Fruit fly (Drosophila melanogaster) whole organism, embryonic: ENCODE data around the gene Muc68Ca.

Experiments
- Ada2b ChIP-seq: fragments of 200-800 bp; sonication (Bioruptor generic); IDR thresholded peaks from 2 replicates; pipeline ENCODE4 v1.3.6; 2022; ENCODE audit warnings: missing biosample characterization, missing genetic modification characterization
- CG10209 ChIP-seq: fragments of 200-800 bp; sonication (Bioruptor generic); optimal IDR thresholded peaks from 3 replicates; lab custom pipeline; 2017; ENCODE audit warnings: missing biosample characterization, mild to moderate bottlenecking, missing genetic modification characterization, missing genetic modification reagents
- CG11093 ChIP-seq: fragments of 200-800 bp; sonication (Bioruptor generic); IDR thresholded peaks from 3 replicates; pipeline ENCODE4 v1.3.6; 2022; ENCODE audit warnings: missing biosample characterization, missing genetic modification characterization
- CG12071 ChIP-seq: fragments of 200-800 bp; sonication (Bioruptor generic); optimal IDR thresholded peaks from 3 replicates; lab custom pipeline; 2018; ENCODE audit warnings: missing biosample characterization, mild to moderate bottlenecking, missing genetic modification characterization
- CG1233 ChIP-seq: fragments of 200-800 bp; sonication (Bioruptor generic); optimal IDR thresholded peaks from 4 replicates; lab custom pipeline; 2018; ENCODE audit warnings: missing biosample characterization, mild to moderate bottlenecking, missing genetic modification characterization
- CG14860 ChIP-seq: fragments of 200-800 bp; sonication (Bioruptor generic); IDR thresholded peaks from 3 replicates; pipeline ENCODE4 v1.3.6; 2022; ENCODE audit warnings: missing biosample characterization, missing genetic modification characterization; ENCODE audit not compliant: partially characterized antibody
- CG1602 ChIP-seq: fragments of 200-800 bp; sonication (Bioruptor generic); optimal IDR thresholded peaks from 3 replicates; lab custom pipeline; 2016; ENCODE audit warnings: missing biosample characterization, missing genetic modification characterization
- CG17359 ChIP-seq: fragments of 200-800 bp; sonication (Bioruptor generic); optimal IDR thresholded peaks from 3 replicates; lab custom pipeline; 2018; ENCODE audit warnings: missing biosample characterization, mild to moderate bottlenecking, missing genetic modification characterization, moderate library complexity
- CG18599 ChIP-seq: fragments of 200-800 bp; sonication (Bioruptor generic); optimal IDR thresholded peaks from 3 replicates; lab custom pipeline; 2017; ENCODE audit warnings: missing biosample characterization, missing genetic modification characterization, mild to moderate bottlenecking, moderate library complexity, missing genetic modification reagents
- CG30403 ChIP-seq: fragments of 200-800 bp; sonication (Bioruptor generic); optimal IDR thresholded peaks from 3 replicates; lab custom pipeline; 2016; ENCODE audit warnings: missing biosample characterization, missing genetic modification characterization
- CG31365 ChIP-seq: fragments of 200-800 bp; sonication (Bioruptor generic); optimal IDR thresholded peaks from 2 replicates; lab custom pipeline; 2018; ENCODE audit warnings: missing biosample characterization, mild to moderate bottlenecking, missing genetic modification characterization
- CG33213 ChIP-seq: fragments of 200-800 bp; sonication (Bioruptor generic); optimal IDR thresholded peaks from 3 replicates; lab custom pipeline; 2016; ENCODE audit warnings: missing biosample characterization, missing genetic modification characterization
- CG34422 ChIP-seq: fragments of 200-800 bp; sonication (Bioruptor generic); IDR thresholded peaks from 3 replicates; pipeline ENCODE4 v1.3.6; 2022; ENCODE audit warnings: missing biosample characterization, missing genetic modification characterization
- CG4854 ChIP-seq: fragments of 200-800 bp; sonication (Bioruptor generic); optimal IDR thresholded peaks from 2 replicates; lab custom pipeline; 2016; ENCODE audit warnings: missing biosample characterization, missing genetic modification characterization, inconsistent platforms
- CG6254 ChIP-seq: fragments of 200-800 bp; sonication (Bioruptor generic); optimal IDR thresholded peaks from 3 replicates; lab custom pipeline; 2017; ENCODE audit warnings: mild to moderate bottlenecking, missing biosample characterization, missing genetic modification reagents, missing genetic modification characterization
- CG8290 ChIP-seq, 3 experiments: fragments of 200-800 bp; sonication (Bioruptor generic); optimal IDR thresholded peaks; 2 replicates each; lab custom pipeline; 2016 to 2019; ENCODE audit warnings: missing biosample characterization in 3 of 3, missing genetic modification characterization in 3 of 3, mild to moderate bottlenecking in 2 of 3, moderate library complexity in 1 of 3
- CG9797 ChIP-seq: fragments of 200-800 bp; sonication (Bioruptor generic); optimal IDR thresholded peaks from 3 replicates; lab custom pipeline; 2018; ENCODE audit warnings: missing biosample characterization, mild to moderate bottlenecking, missing genetic modification characterization
- CTCF ChIP-seq: fragments of 200-800 bp; sonication (Bioruptor generic); optimal IDR thresholded peaks from 2 replicates; lab custom pipeline; 2017; ENCODE audit warnings: missing biosample characterization, mild to moderate bottlenecking, missing genetic modification characterization, moderate library complexity
- D19B ChIP-seq: fragments of 200-800 bp; sonication (Bioruptor generic); optimal IDR thresholded peaks from 2 replicates; lab custom pipeline; 2017; ENCODE audit warnings: missing biosample characterization, mild to moderate bottlenecking, missing genetic modification characterization
- Eip74EF ChIP-seq, 2 experiments: fragments of 200-800 bp in 1 of 2; fragments of >200 bp in 1 of 2; sonication (Bioruptor generic) in 1 of 2; optimal IDR thresholded peaks; 2 replicates each; lab custom pipeline; 2017 to 2019; ENCODE audit warnings: missing biosample characterization in 2 of 2, missing genetic modification characterization in 2 of 2, mild to moderate bottlenecking in 1 of 2, moderate library complexity in 1 of 2
- Ets65A ChIP-seq: fragments of 200-800 bp; sonication (Bioruptor generic); peaks from one replicate; lab custom pipeline; 2016; ENCODE audit warnings: missing biosample characterization, missing genetic modification characterization
- Fer3 ChIP-seq: fragments of 200-800 bp; sonication (Bioruptor generic); optimal IDR thresholded peaks from 2 replicates; lab custom pipeline; 2018; ENCODE audit warnings: missing biosample characterization, mild to moderate bottlenecking, missing genetic modification characterization, moderate library complexity
- HLHmδ ChIP-seq: fragments of 200-800 bp; sonication (Bioruptor generic); optimal IDR thresholded peaks from 2 replicates; lab custom pipeline; 2018; ENCODE audit warnings: missing biosample characterization, mild to moderate bottlenecking, missing genetic modification characterization, moderate library complexity
- Hmx ChIP-seq: fragments of 200-800 bp; sonication (Bioruptor generic); optimal IDR thresholded peaks from 2 replicates; lab custom pipeline; 2016; ENCODE audit warnings: missing biosample characterization, missing genetic modification characterization
- Jarid2 ChIP-seq: fragments of 200-800 bp; sonication (Bioruptor generic); optimal IDR thresholded peaks from 3 replicates; lab custom pipeline; 2017; ENCODE audit warnings: mild to moderate bottlenecking, missing biosample characterization, missing genetic modification reagents, missing genetic modification characterization
- MTF-1 ChIP-seq: fragments of 200-800 bp; sonication (Bioruptor generic); optimal IDR thresholded peaks from 2 replicates; lab custom pipeline; 2018; ENCODE audit warnings: missing biosample characterization, mild to moderate bottlenecking, missing genetic modification characterization, borderline replicate concordance
- Nf-YB ChIP-seq: fragments of 200-800 bp; sonication (Bioruptor generic); optimal IDR thresholded peaks from 3 replicates; lab custom pipeline; 2019; ENCODE audit warnings: missing biosample characterization, mild to moderate bottlenecking, missing genetic modification characterization, moderate library complexity
- Six4 ChIP-seq: fragments of 200-800 bp; sonication (Bioruptor generic); optimal IDR thresholded peaks from 2 replicates; lab custom pipeline; 2016; ENCODE audit warnings: missing biosample characterization, missing genetic modification characterization
- Xrp1 ChIP-seq: fragments of 200-800 bp; sonication (Bioruptor generic); IDR thresholded peaks from 2 replicates; pipeline ENCODE4 v1.3.6; 2022; ENCODE audit warnings: missing biosample characterization, missing genetic modification characterization
- bab2 ChIP-seq: fragments of 200-800 bp; sonication (Bioruptor generic); optimal IDR thresholded peaks from 2 replicates; lab custom pipeline; 2016; ENCODE audit warnings: missing biosample characterization, missing genetic modification characterization
- bcd ChIP-seq: fragments of 200-800 bp; sonication (Bioruptor generic); optimal IDR thresholded peaks from 2 replicates; lab custom pipeline; 2017; ENCODE audit warnings: missing biosample characterization, mild to moderate bottlenecking, missing genetic modification characterization
- bsh ChIP-seq, 2 experiments: fragments of 200-800 bp; sonication (Bioruptor generic); optimal IDR thresholded peaks; 2 replicates each; lab custom pipeline; 2017 to 2018; ENCODE audit warnings: mild to moderate bottlenecking in 2 of 2, missing biosample characterization in 2 of 2, missing genetic modification characterization in 2 of 2, moderate library complexity in 1 of 2
- ci ChIP-seq: fragments of 200-800 bp; sonication (Bioruptor generic); IDR thresholded peaks from 3 replicates; pipeline ENCODE4 v1.3.6; 2022; ENCODE audit warnings: missing biosample characterization, missing genetic modification characterization
- esg ChIP-seq: fragments of 200-800 bp; sonication (Bioruptor generic); conservative IDR thresholded peaks from 2 replicates; pipeline ENCODE4 v1.3.6; 2022; ENCODE audit warnings: missing biosample characterization, missing genetic modification characterization
- fd96Cb ChIP-seq: fragments of 200-800 bp; sonication (Bioruptor generic); optimal IDR thresholded peaks from 2 replicates; lab custom pipeline; 2018; ENCODE audit warnings: missing biosample characterization, mild to moderate bottlenecking, missing genetic modification characterization, moderate library complexity
- gcm2 ChIP-seq: fragments of 200-800 bp; sonication (Bioruptor generic); optimal IDR thresholded peaks from 2 replicates; lab custom pipeline; 2016; ENCODE audit warnings: missing biosample characterization, missing genetic modification characterization
- h ChIP-seq: fragments of >200 bp; optimal IDR thresholded peaks from 2 replicates; lab custom pipeline; 2017
- ham ChIP-seq: fragments of 200-800 bp; sonication (Bioruptor generic); IDR thresholded peaks from 2 replicates; pipeline ENCODE4 v1.3.6; 2022; ENCODE audit warnings: missing biosample characterization, missing genetic modification characterization
- jumu ChIP-seq: fragments of 200-800 bp; sonication (Bioruptor generic); optimal IDR thresholded peaks from 3 replicates; lab custom pipeline; 2016; ENCODE audit warnings: missing biosample characterization, missing genetic modification characterization
- kni ChIP-seq: fragments of 200-800 bp; sonication (Bioruptor generic); optimal IDR thresholded peaks from 3 replicates; lab custom pipeline; 2017; ENCODE audit warnings: mild to moderate bottlenecking, missing biosample characterization, missing genetic modification reagents, missing genetic modification characterization
- prd ChIP-seq, 3 experiments: fragments of >200 bp in 2 of 3; fragments of 200-800 bp in 1 of 3; sonication (Bioruptor generic) in 1 of 3; optimal IDR thresholded peaks in 2 of 3; IDR thresholded peaks in 1 of 3; 2 replicates in 2 of 3; 3 replicates in 1 of 3; pipeline versions ENCODE4 v1.3.6 to Lab custom; 2017 to 2022; ENCODE audit warnings: missing biosample characterization in 1 of 3, missing genetic modification characterization in 1 of 3
- slou ChIP-seq: fragments of 200-800 bp; sonication (Bioruptor generic); optimal IDR thresholded peaks from 3 replicates; lab custom pipeline; 2016; ENCODE audit warnings: missing biosample characterization, missing genetic modification characterization
- so ChIP-seq: fragments of 200-800 bp; sonication (Bioruptor generic); IDR thresholded peaks from 3 replicates; pipeline ENCODE4 v1.3.6; 2022; ENCODE audit warnings: missing biosample characterization, missing genetic modification characterization
- tgo ChIP-seq: fragments of 200-800 bp; sonication (Bioruptor generic); IDR thresholded peaks from 3 replicates; pipeline ENCODE4 v1.3.6; 2022; ENCODE audit warnings: missing biosample characterization, missing genetic modification characterization
- trh ChIP-seq: fragments of 200-800 bp; sonication (Bioruptor generic); optimal IDR thresholded peaks from 2 replicates; lab custom pipeline; 2016; ENCODE audit warnings: missing biosample characterization, missing genetic modification characterization
- ttk ChIP-seq: fragments of 200-800 bp; sonication (Bioruptor generic); IDR thresholded peaks from 2 replicates; pipeline ENCODE4 v2.1.2; 2022; ENCODE audit warnings: missing biosample characterization, missing genetic modification characterization
- unpg ChIP-seq: fragments of 200-800 bp; sonication (Bioruptor generic); optimal IDR thresholded peaks from 3 replicates; lab custom pipeline; 2018; ENCODE audit warnings: missing biosample characterization, mild to moderate bottlenecking, missing genetic modification characterization, moderate library complexity
- usp ChIP-seq: fragments of >200 bp; optimal IDR thresholded peaks from 2 replicates; lab custom pipeline; 2017; ENCODE audit warnings: missing biosample characterization, missing genetic modification characterization

Muc68Ca gene

dm6 chr3L:11587720-11588580 lies 32.0 kb downstream of the Muc68Ca start, which contains the start of gene rt (continued):
- TF ChIP-seq so (GFP tag; lab: Robert Waterston, UW) (no peak), CG14860 (GFP tag; lab: Robert Waterston, UW) (0 out of 3 replicates have a peak, but pooled peaks have one; percentile 30), CG9797 (GFP tag; lab: Kevin White, UChicago) (no peak), Fer3 (tag; lab: Kevin White, UChicago) (peak; percentile 22), bab2 (GFP tag; lab: Kevin White, UChicago) (peak; percentile 14), Hmx (GFP tag; lab: Kevin White, UChicago) (no peak), CG10209 (GFP tag; lab: Kevin White, UChicago) (peak; percentile 18), HLHmδ (GFP tag; lab: Kevin White, UChicago) (no peak), CG18599 (GFP tag; lab: Kevin White, UChicago) (no peak), MTF-1 (GFP tag; lab: Kevin White, UChicago) (peak; percentile 13), slou (no peak), CG4854 (peak; percentile 4), unpg (peak; percentile 71), CG12071 (GFP tag; lab: Kevin White, UChicago) (peak; percentile 14), CG31365 (no peak), Ada2b (0 out of 2 replicates have a peak, but pooled peaks have one; percentile 32), prd (optimal IDR thresholded peaks at IDR 0.05; lab: Kevin White, UChicago) (no peak), prd (GFP tag; IDR thresholded peaks at IDR 0.05; lab: Robert Waterston, UW) (peak; percentile 61; the same call in 2 of the 3 replicates), tgo (no peak), CTCF (GFP tag; lab: Kevin White, UChicago) (no peak), Jarid2 (no peak), D19B (GFP tag; lab: Kevin White, UChicago) (no peak), ham (GFP tag; lab: Robert Waterston, UW) (no peak), CG11093 (GFP tag; lab: Robert Waterston, UW) (peak; percentile 71; the same call in 2 of the 3 replicates), esg (peak; percentile 61), CG1233 (GFP tag; lab: Kevin White, UChicago) (peak; percentile 22), bcd (GFP tag; lab: Kevin White, UChicago) (peak; percentile 24), bsh (GFP tag; optimal IDR thresholded peaks at IDR 0.05; lab: Kevin White, UChicago) (peak; percentile 52 to 77), fd96Cb (tag; lab: Kevin White, UChicago) (peak; percentile 60), Ets65A (peak; percentile 23), ttk (no peak), ci (GFP tag; lab: Robert Waterston, UW) (no peak), jumu (no peak), Nf-YB (GFP tag; lab: Kevin White, UChicago) (peak; percentile 29), Xrp1 (GFP tag; lab: Robert Waterston, UW) (peak; percentile 75), gcm2 (GFP tag; lab: Kevin White, UChicago) (peak; percentile 12), CG6254 (GFP tag; lab: Kevin White, UChicago) (peak; percentile 22), CG30403 (peak; percentile 58), Eip74EF (GFP tag; optimal IDR thresholded peaks at IDR 0.05; lab: Kevin White, UChicago) (peak in 1 of 2 experiments; percentile 11), CG33213 (GFP tag; lab: Kevin White, UChicago) (peak; percentile 4), Six4 (GFP tag; lab: Kevin White, UChicago) (peak; percentile 41), trh (no peak), CG34422 (GFP tag; lab: Robert Waterston, UW) (peak; percentile 28; the same call in 1 of the 3 replicates), CG17359 (tag; lab: Kevin White, UChicago) (peak; percentile 31), kni (GFP tag; lab: Kevin White, UChicago) (peak; percentile 40), CG1602 (peak; percentile 38), CG8290 (GFP tag; optimal IDR thresholded peaks at IDR 0.05; lab: Kevin White, UChicago) (peak; percentile 25), CG8290 (tag; optimal IDR thresholded peaks at IDR 0.05; lab: Kevin White, UChicago) (no peak), usp (GFP tag; lab: Kevin White, UChicago) (no peak), h (lab: Kevin White, UChicago) (no peak)
